Worm (Caenorhabditis elegans) whole organism, L2 larva: ENCODE measurements around the gene R166.2.

ENCODE experiments used
- egl-27 ChIP-seq: sonication (generic microtip); optimal IDR thresholded peaks from 3 replicates; lab custom pipeline; 2017; ENCODE audit warnings: missing biosample characterization, missing genetic modification reagents, missing genetic modification characterization
- fos-1 ChIP-seq: fragments of 150-350 bp; optimal IDR thresholded peaks from 2 replicates; lab custom pipeline; 2014; ENCODE audit warnings: missing biosample characterization, missing genetic modification characterization
- lsy-2 ChIP-seq, 2 experiments: fragments of 150-350 bp in 1 of 2; sonication (generic microtip) in 1 of 2; optimal IDR thresholded peaks; 2 replicates each; lab custom pipeline; 2014 to 2017; ENCODE audit warnings: missing biosample characterization in 2 of 2, missing genetic modification characterization in 2 of 2
- mdl-1 ChIP-seq, 2 experiments: fragments of 150-350 bp in 1 of 2; sonication (generic microtip) in 1 of 2; optimal IDR thresholded peaks; 2 replicates each; lab custom pipeline; 2017; ENCODE audit warnings: missing biosample characterization in 2 of 2, missing genetic modification characterization in 2 of 2
- nhr-77 ChIP-seq: fragments of 150-350 bp; optimal IDR thresholded peaks from 2 replicates; lab custom pipeline; 2014; ENCODE audit warnings: missing biosample characterization, missing genetic modification characterization
- ztf-11 ChIP-seq: sonication (generic microtip); optimal IDR thresholded peaks from 2 replicates; lab custom pipeline; 2017; ENCODE audit warnings: missing biosample characterization, missing genetic modification characterization

ce11 chrII:10543457-10544137, 6.1 kb upstream of the R166.2 start:
- TF ChIP-seq ztf-11 (tag; lab: Kevin White, UChicago), result no peak
- no peak for TF ChIP-seq fos-1 (tag; lab: Kevin White, UChicago)
- TF ChIP-seq egl-27, result no peak
- no peak for TF ChIP-seq mdl-1 (tag; optimal IDR thresholded peaks at IDR 0.05; lab: Kevin White, UChicago)
- no peak for TF ChIP-seq lsy-2 (tag; optimal IDR thresholded peaks at IDR 0.05; lab: Kevin White, UChicago)
- TF ChIP-seq nhr-77 (tag; lab: Kevin White, UChicago), result no peak
